Worm (Caenorhabditis elegans): ENCODE results near the gene inx-9.

- TF ChIP-seq lsy-2 (tag; optimal IDR thresholded peaks at IDR 0.05) (no peak), nhr-23 (tag; optimal IDR thresholded peaks at IDR 0.05) (no peak)
These were observed 2.6 kb upstream of the inx-9 start, which contains the start of gene inx-8 for ce11 chrIV:11673543-11673942.

All from whole organism, L2 larva.